Worm (Caenorhabditis elegans) whole organism, L2 larva: ENCODE measurements around the gene C05C10.3.

Source experiments
- C34F6.9 ChIP-seq: fragments of 150-350 bp; optimal IDR thresholded peaks from 2 replicates; lab custom pipeline; 2014; ENCODE audit warnings: missing biosample characterization, missing genetic modification characterization
- F13H6.1 ChIP-seq: sonication (generic microtip); optimal IDR thresholded peaks from 2 replicates; lab custom pipeline; 2016; ENCODE audit warnings: missing genetic modification characterization, missing compliant biosample characterization
- R02D3.7 ChIP-seq: fragments of 150-350 bp; optimal IDR thresholded peaks from 2 replicates; lab custom pipeline; 2014; ENCODE audit warnings: missing biosample characterization, missing genetic modification characterization
- Y55F3AM.14 ChIP-seq: fragments of 200-800 bp; sonication (Bioruptor generic); optimal IDR thresholded peaks from 2 replicates; lab custom pipeline; 2018; ENCODE audit warnings: mild to moderate bottlenecking, missing genetic modification characterization, missing compliant biosample characterization
- alr-1 ChIP-seq: fragments of 150-350 bp; optimal IDR thresholded peaks from 2 replicates; lab custom pipeline; 2014; ENCODE audit warnings: missing biosample characterization, missing genetic modification characterization
- ama-1 ChIP-seq: fragments of 150-350 bp; optimal IDR thresholded peaks from 2 replicates; lab custom pipeline; 2018; ENCODE audit warnings: inconsistent platforms
- ceh-16 ChIP-seq: fragments of 150-350 bp; optimal IDR thresholded peaks from 2 replicates; lab custom pipeline; 2014; ENCODE audit warnings: missing biosample characterization, missing genetic modification characterization
- ceh-82 ChIP-seq: fragments of 150-350 bp; optimal IDR thresholded peaks from 2 replicates; lab custom pipeline; 2014; ENCODE audit warnings: missing biosample characterization, missing genetic modification characterization
- crh-2 ChIP-seq: sonication (generic microtip); optimal IDR thresholded peaks from 2 replicates; lab custom pipeline; 2017; ENCODE audit warnings: missing biosample characterization, missing genetic modification characterization
- dmd-4 ChIP-seq: sonication (generic microtip); optimal IDR thresholded peaks from 2 replicates; lab custom pipeline; 2017; ENCODE audit warnings: missing biosample characterization, missing genetic modification characterization
- egl-27 ChIP-seq: sonication (generic microtip); optimal IDR thresholded peaks from 3 replicates; lab custom pipeline; 2017; ENCODE audit warnings: missing biosample characterization, missing genetic modification reagents, missing genetic modification characterization
- elt-1 ChIP-seq: fragments of 150-350 bp; optimal IDR thresholded peaks from 2 replicates; lab custom pipeline; 2014; ENCODE audit warnings: missing biosample characterization, missing genetic modification characterization
- fos-1 ChIP-seq: fragments of 150-350 bp; optimal IDR thresholded peaks from 2 replicates; lab custom pipeline; 2014; ENCODE audit warnings: missing biosample characterization, missing genetic modification characterization
- lin-11 ChIP-seq: fragments of 150-350 bp; sonication (generic microtip); optimal IDR thresholded peaks from 2 replicates; lab custom pipeline; 2014; ENCODE audit warnings: missing biosample characterization, missing genetic modification characterization, inconsistent platforms, mixed read lengths
- lin-13 ChIP-seq: fragments of 150-350 bp; optimal IDR thresholded peaks from 2 replicates; lab custom pipeline; 2014; ENCODE audit warnings: missing biosample characterization, missing genetic modification reagents, missing genetic modification characterization
- lsy-2 ChIP-seq, 2 experiments: fragments of 150-350 bp in 1 of 2; sonication (generic microtip) in 1 of 2; optimal IDR thresholded peaks; 2 replicates each; lab custom pipeline; 2014 to 2017; ENCODE audit warnings: missing biosample characterization in 2 of 2, missing genetic modification characterization in 2 of 2
- mab-5 ChIP-seq: fragments of 150-350 bp; optimal IDR thresholded peaks from 2 replicates; lab custom pipeline; 2014; ENCODE audit warnings: missing biosample characterization, missing genetic modification characterization
- mdl-1 ChIP-seq, 2 experiments: fragments of 150-350 bp in 1 of 2; sonication (generic microtip) in 1 of 2; optimal IDR thresholded peaks; 2 replicates each; lab custom pipeline; 2017; ENCODE audit warnings: missing biosample characterization in 2 of 2, missing genetic modification characterization in 2 of 2
- nhr-11 ChIP-seq: fragments of 150-350 bp; optimal IDR thresholded peaks from 2 replicates; lab custom pipeline; 2014; ENCODE audit warnings: missing biosample characterization, missing genetic modification characterization
- nhr-12 ChIP-seq: fragments of 150-350 bp; optimal IDR thresholded peaks from 2 replicates; lab custom pipeline; 2014; ENCODE audit warnings: missing biosample characterization, missing genetic modification characterization
- nhr-129 ChIP-seq: fragments of 150-350 bp; optimal IDR thresholded peaks from 2 replicates; lab custom pipeline; 2014; ENCODE audit warnings: missing biosample characterization, missing genetic modification characterization
- nhr-21 ChIP-seq: fragments of 150-350 bp; optimal IDR thresholded peaks from 2 replicates; lab custom pipeline; 2014; ENCODE audit warnings: missing biosample characterization, missing genetic modification characterization
- nhr-237 ChIP-seq: fragments of 150-350 bp; optimal IDR thresholded peaks from 2 replicates; lab custom pipeline; 2014; ENCODE audit warnings: missing biosample characterization, missing genetic modification characterization
- nhr-6 ChIP-seq: fragments of 150-350 bp; optimal IDR thresholded peaks from 2 replicates; lab custom pipeline; 2014; ENCODE audit warnings: missing biosample characterization, missing genetic modification characterization
- nhr-77 ChIP-seq: fragments of 150-350 bp; optimal IDR thresholded peaks from 2 replicates; lab custom pipeline; 2014; ENCODE audit warnings: missing biosample characterization, missing genetic modification characterization
- peb-1 ChIP-seq: fragments of 150-350 bp; optimal IDR thresholded peaks from 2 replicates; lab custom pipeline; 2014; ENCODE audit warnings: missing biosample characterization, missing genetic modification characterization
- sma-3 ChIP-seq: sonication (generic microtip); optimal IDR thresholded peaks from 2 replicates; lab custom pipeline; 2016; ENCODE audit warnings: missing genetic modification reagents, missing genetic modification characterization, missing compliant biosample characterization
- sma-9 ChIP-seq, 2 experiments: fragments of 150-350 bp in 1 of 2; sonication (generic microtip) in 1 of 2; optimal IDR thresholded peaks; 2 replicates each; lab custom pipeline; 2014 to 2016; ENCODE audit warnings: missing genetic modification characterization in 2 of 2, mild to moderate bottlenecking in 1 of 2, missing biosample characterization in 1 of 2, missing compliant biosample characterization in 1 of 2, missing genetic modification reagents in 1 of 2, moderate library complexity in 1 of 2
- snpc-4 ChIP-seq: fragments of 150-350 bp; optimal IDR thresholded peaks from 2 replicates; lab custom pipeline; 2014; ENCODE audit warnings: missing biosample characterization, missing genetic modification characterization
- unc-55 ChIP-seq: fragments of 150-350 bp; sonication (generic microtip); optimal IDR thresholded peaks from 3 replicates; lab custom pipeline; 2014; ENCODE audit warnings: missing biosample characterization, missing genetic modification reagents, missing genetic modification characterization
- unc-62 ChIP-seq: fragments of 150-350 bp; optimal IDR thresholded peaks from 2 replicates; lab custom pipeline; 2014; ENCODE audit warnings: missing biosample characterization, missing genetic modification reagents, missing genetic modification characterization
- zag-1 ChIP-seq: fragments of 150-350 bp; optimal IDR thresholded peaks from 2 replicates; lab custom pipeline; 2014; ENCODE audit warnings: missing biosample characterization, missing genetic modification characterization
- ztf-1 ChIP-seq: fragments of 200-800 bp; sonication (Bioruptor generic); conservative IDR thresholded peaks from 2 replicates; pipeline ENCODE4 v1.3.6; 2022; ENCODE audit warnings: missing genetic modification characterization, missing compliant biosample characterization
- ztf-11 ChIP-seq: sonication (generic microtip); optimal IDR thresholded peaks from 2 replicates; lab custom pipeline; 2017; ENCODE audit warnings: missing biosample characterization, missing genetic modification characterization
- ztf-4 ChIP-seq: fragments of 150-350 bp; optimal IDR thresholded peaks from 2 replicates; lab custom pipeline; 2014; ENCODE audit warnings: missing biosample characterization, missing genetic modification characterization

The C05C10.3 gene

DNA sequence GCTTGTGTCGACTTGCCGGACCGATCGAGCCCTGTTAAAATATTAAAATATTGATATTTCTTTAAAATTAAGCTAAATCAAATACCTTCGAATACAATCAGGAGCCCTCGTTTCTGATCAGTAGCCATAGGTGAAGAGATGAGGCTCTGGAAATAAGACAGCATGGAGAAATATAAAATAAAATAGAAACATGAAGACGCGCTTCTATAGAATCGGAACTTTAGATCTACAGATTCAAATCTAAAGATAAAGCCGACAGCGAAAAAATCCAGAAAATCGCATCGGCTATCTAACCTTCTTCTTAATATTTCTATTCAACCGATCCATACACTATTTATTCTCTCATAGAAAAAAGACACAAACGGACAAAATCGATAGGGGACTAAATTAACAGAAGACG lies 30.3 kb upstream of the C05C10.3 start, which contains the start of gene dtmk-1:
dtmk-1 (minus strand) TSS at position 146 of the 400 bp plus-strand sequence.
- TF ChIP-seq sma-9 (GFP tag; optimal IDR thresholded peaks at IDR 0.05; lab: Kevin White, UChicago) = peak; percentile 15
- TF ChIP-seq sma-9 (tag; optimal IDR thresholded peaks at IDR 0.05; lab: Kevin White, UChicago) = no peak
- TF ChIP-seq ceh-82 (tag; lab: Kevin White, UChicago) = no peak

ce11 chrII:9965325-9965724 lies 28.6 kb upstream of the C05C10.3 start:
- TF ChIP-seq lin-13 (GFP tag; lab: Kevin White, UChicago) (no peak), sma-3 (GFP tag; lab: Kevin White, UChicago) (no peak)
- TF ChIP-seq, all 48 proteins: peak for 0

DNA sequence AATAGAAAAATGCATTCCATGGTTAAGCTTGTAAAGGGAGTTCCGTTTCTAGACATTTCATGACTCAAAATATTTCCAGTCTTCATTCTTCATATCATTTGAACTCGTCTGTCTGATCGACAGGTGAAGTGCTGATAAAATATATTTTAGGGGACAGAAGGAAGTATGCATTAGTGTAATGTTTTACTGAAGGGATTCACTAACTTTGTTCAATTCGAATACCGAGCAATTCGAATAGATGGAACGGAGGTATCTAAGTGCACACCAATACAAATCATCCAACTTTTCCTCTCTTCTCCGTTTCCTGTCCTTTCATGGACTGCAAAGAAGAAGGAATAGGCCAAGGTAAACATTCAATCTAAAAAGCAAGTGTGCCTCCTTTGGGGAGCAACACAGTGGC lies 27.1 kb upstream of the C05C10.3 start:
- peak; percentile 36 for TF ChIP-seq fos-1
- TF ChIP-seq peb-1 = no peak

ce11 chrII:9960127-9960526 lies 23.4 kb upstream of the C05C10.3 start:
- TF ChIP-seq unc-55 (GFP tag; lab: Kevin White, UChicago) (no peak), zag-1 (tag; lab: Kevin White, UChicago) (no peak), nhr-6 (no peak), lsy-2 (tag; optimal IDR thresholded peaks at IDR 0.05; lab: Kevin White, UChicago) (no peak), ceh-16 (tag; lab: Kevin White, UChicago) (no peak), ztf-1 (GFP tag; lab: Robert Waterston, UW) (no peak), crh-2 (no peak), F13H6.1 (tag; lab: Kevin White, UChicago) (no peak), ztf-4 (tag; lab: Kevin White, UChicago) (no peak), mab-5 (tag; lab: Kevin White, UChicago) (no peak), sma-3 (GFP tag; lab: Kevin White, UChicago) (no peak), nhr-129 (tag; lab: Kevin White, UChicago) (no peak), mdl-1 (tag; optimal IDR thresholded peaks at IDR 0.05; lab: Kevin White, UChicago) (no peak), nhr-237 (tag; lab: Kevin White, UChicago) (no peak), ama-1 (lab: Kevin White, UChicago) (no peak), nhr-12 (tag; lab: Kevin White, UChicago) (no peak), ztf-11 (tag; lab: Kevin White, UChicago) (no peak), egl-27 (tag; lab: Kevin White, UChicago) (no peak), alr-1 (tag; lab: Kevin White, UChicago) (no peak), unc-62 (GFP tag; lab: Kevin White, UChicago) (no peak)

ce11 chrII:9956116-9956515 lies 19.4 kb upstream of the C05C10.3 start:
- TF ChIP-seq lin-11 (tag; lab: Kevin White, UChicago) = peak; percentile 10
- TF ChIP-seq R02D3.7 (tag; lab: Kevin White, UChicago) = no peak

ce11 chrII:9954885-9955284 lies 18.2 kb upstream of the C05C10.3 start, which contains the start of gene egl-43:
Gene egl-43, plus strand, starts transcription at chrII:9955185.
- TF ChIP-seq sma-3 (GFP tag; lab: Kevin White, UChicago) (no peak), egl-27 (tag; lab: Kevin White, UChicago) (no peak), ztf-1 (GFP tag; lab: Robert Waterston, UW) (no peak), nhr-6 (no peak), mab-5 (tag; lab: Kevin White, UChicago) (no peak), nhr-21 (tag; lab: Kevin White, UChicago) (no peak), snpc-4 (no peak), lsy-2 (tag; optimal IDR thresholded peaks at IDR 0.05; lab: Kevin White, UChicago) (no peak), nhr-77 (tag; lab: Kevin White, UChicago) (no peak), nhr-11 (no peak), Y55F3AM.14 (GFP tag; lab: Kevin White, UChicago) (no peak), C34F6.9 (tag; lab: Kevin White, UChicago) (no peak), dmd-4 (no peak), nhr-237 (tag; lab: Kevin White, UChicago) (no peak), elt-1 (tag; lab: Kevin White, UChicago) (no peak), peb-1 (no peak)
- TF ChIP-seq, all 48 proteins: peak for 0
